Fruit fly (Drosophila melanogaster) Kc167 (cell line): ENCODE data around the gene CG6908.

Source experiments
- Myc ChIP-seq: fragments of >200 bp; optimal IDR thresholded peaks from 2 replicates; lab custom pipeline; 2017; ENCODE audit warnings: missing external identifiers
- Sin3A ChIP-seq: fragments of >200 bp; optimal IDR thresholded peaks from 2 replicates; lab custom pipeline; 2018; ENCODE audit warnings: missing external identifiers
- h ChIP-seq: fragments of >200 bp; optimal IDR thresholded peaks from 3 replicates; lab custom pipeline; 2018; ENCODE audit warnings: missing external identifiers
- insv ChIP-seq: fragments of >200 bp; optimal IDR thresholded peaks from 3 replicates; lab custom pipeline; 2018; ENCODE audit warnings: missing external identifiers
- psq ChIP-seq: fragments of >200 bp; optimal IDR thresholded peaks from 2 replicates; lab custom pipeline; 2017; ENCODE audit warnings: missing external identifiers

- TF ChIP-seq psq (lab: Kevin White, UChicago) (no peak), insv (lab: Kevin White, UChicago) (no peak), Sin3A (lab: Kevin White, UChicago) (no peak), h (lab: Kevin White, UChicago) (no peak), Myc (lab: Kevin White, UChicago) (no peak)
These were observed 45.5 kb upstream of the CG6908 start, which contains the start of gene CG14721 for dm6 chr3R:11735337-11735736.
